Worm (Caenorhabditis elegans) whole organism, late embryonic: ENCODE data around the gene mam-3.

Experiments
- C08G9.2 ChIP-seq: sonication (generic microtip); optimal IDR thresholded peaks from 2 replicates; lab custom pipeline; 2016; ENCODE audit warnings: mild to moderate bottlenecking, missing genetic modification characterization, moderate library complexity, missing compliant biosample characterization
- C38D4.7 ChIP-seq: fragments of 200-800 bp; sonication (Bioruptor generic); optimal IDR thresholded peaks from 2 replicates; lab custom pipeline; 2018; ENCODE audit warnings: mild to moderate bottlenecking, missing genetic modification characterization, moderate library complexity, missing compliant biosample characterization
- K02D7.2 ChIP-seq: sonication (generic microtip); optimal IDR thresholded peaks from 2 replicates; lab custom pipeline; 2017; ENCODE audit warnings: mild to moderate bottlenecking, missing genetic modification characterization, missing compliant biosample characterization
- ceh-48 ChIP-seq: sonication (generic microtip); optimal IDR thresholded peaks from 2 replicates; lab custom pipeline; 2016; ENCODE audit warnings: missing genetic modification characterization, inconsistent platforms, missing compliant biosample characterization
- fkh-6 ChIP-seq: sonication (generic microtip); optimal IDR thresholded peaks from 2 replicates; lab custom pipeline; 2016; ENCODE audit warnings: missing genetic modification characterization, missing compliant biosample characterization
- unc-3 ChIP-seq, 2 experiments: fragments of 200-800 bp in 1 of 2; sonication (Bioruptor generic) in 1 of 2; sonication (generic microtip) in 1 of 2; conservative IDR thresholded peaks in 1 of 2; optimal IDR thresholded peaks in 1 of 2; 2 replicates each; pipeline versions ENCODE4 v1.3.6 to Lab custom; 2016 to 2022; ENCODE audit warnings: missing compliant biosample characterization in 2 of 2, missing genetic modification characterization in 2 of 2, missing genetic modification reagents in 1 of 2
- unc-55 ChIP-seq: sonication (generic microtip); optimal IDR thresholded peaks from 2 replicates; lab custom pipeline; 2017; ENCODE audit warnings: missing biosample characterization, missing genetic modification reagents, missing genetic modification characterization

DNA sequence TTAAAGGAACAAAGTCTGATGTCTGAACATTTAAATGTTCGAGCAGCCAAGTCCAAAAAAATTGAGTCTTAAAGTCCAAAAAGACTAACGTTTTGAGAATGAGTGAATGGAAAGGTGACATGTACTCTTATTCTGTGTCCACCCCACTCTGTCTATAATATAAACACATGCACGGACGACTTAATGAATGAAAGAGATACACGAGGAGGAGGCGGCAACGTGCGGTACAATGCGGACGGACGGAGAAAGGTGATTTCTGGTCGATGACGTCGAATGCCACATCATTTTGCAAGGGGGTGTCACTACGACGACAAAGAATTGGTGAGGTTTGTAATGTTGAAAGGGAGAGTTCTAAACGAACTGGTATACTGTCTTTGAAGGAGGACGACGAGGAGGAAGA lies 50.5 kb downstream of the mam-3 start:
- TF ChIP-seq unc-3 (GFP tag; conservative IDR thresholded peaks at IDR 0.05; lab: Robert Waterston, UW) = no peak
- TF ChIP-seq unc-3 (tag; optimal IDR thresholded peaks at IDR 0.05; lab: Kevin White, UChicago) = no peak
- TF ChIP-seq C38D4.7 (GFP tag; lab: Kevin White, UChicago) = no peak
- no peak for TF ChIP-seq K02D7.2 (tag; lab: Kevin White, UChicago)
- no peak for TF ChIP-seq ceh-48 (tag; lab: Kevin White, UChicago)
- no peak for TF ChIP-seq C08G9.2 (tag; lab: Kevin White, UChicago)
- TF ChIP-seq unc-55 (GFP tag; lab: Kevin White, UChicago) = peak; percentile 17
- TF ChIP-seq fkh-6 (tag; lab: Kevin White, UChicago) = no peak
